Worm (Caenorhabditis elegans) whole organism, dauer: ENCODE results near the gene spp-2.
"Not testable (repeated sequence)": the region's sequence is repeated elsewhere in the genome, so short reads cannot be mapped to it uniquely, and the experiment has no call there.

Experiments used
- unc-62 ChIP-seq: sonication (generic microtip); optimal IDR thresholded peaks from 2 replicates; lab custom pipeline; 2017; ENCODE audit warnings: missing biosample characterization, missing genetic modification reagents, missing genetic modification characterization

Gene spp-2

DNA sequence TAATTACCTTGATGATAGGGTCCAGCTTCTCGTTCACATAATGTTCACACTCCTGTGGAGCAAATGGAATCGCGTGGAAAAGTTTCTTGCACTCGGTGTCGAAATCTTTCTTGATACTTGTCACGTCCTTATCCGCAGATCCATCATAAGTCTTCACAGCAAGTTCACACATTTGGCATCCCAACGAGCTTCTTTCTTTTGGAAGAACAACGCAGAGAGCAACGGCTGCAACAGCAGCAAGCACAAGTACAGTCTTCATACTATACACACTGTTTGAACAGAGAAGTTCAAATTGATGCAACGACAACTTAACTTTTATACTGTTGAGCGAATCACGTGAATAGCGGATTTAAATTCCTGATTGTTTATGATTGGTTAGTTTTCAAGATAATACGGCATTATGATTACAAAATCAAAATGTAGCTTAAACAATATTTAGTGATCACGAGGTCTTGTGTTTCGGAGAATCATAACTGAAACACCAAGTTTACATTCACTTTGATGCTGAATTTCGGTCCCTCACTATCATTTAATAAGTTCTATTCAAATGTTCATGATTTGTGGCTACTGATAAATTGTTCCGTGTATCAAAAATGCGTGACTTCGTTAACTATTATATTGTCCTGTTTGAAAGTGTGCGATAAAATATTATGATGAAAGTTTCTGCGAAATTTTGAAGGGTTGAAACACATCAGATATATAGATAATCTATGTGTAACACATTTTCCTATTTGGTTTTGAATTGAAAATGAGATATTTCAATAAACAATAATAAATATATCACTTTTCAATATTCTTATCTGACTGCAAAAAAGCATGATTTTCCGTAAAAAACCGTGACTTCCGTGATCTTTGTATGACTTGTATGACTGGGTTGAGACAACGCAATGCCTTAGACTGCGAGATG, at the start of gene spp-2, which contains the start of gene spp-6:
Gene spp-2, minus strand, starts transcription at position 334 of the 907 bp plus-strand sequence.
Gene spp-6, plus strand, starts transcription at position 857 of the 907 bp plus-strand sequence.
- TF ChIP-seq unc-62 (GFP tag; lab: Kevin White, UChicago): no peak

DNA sequence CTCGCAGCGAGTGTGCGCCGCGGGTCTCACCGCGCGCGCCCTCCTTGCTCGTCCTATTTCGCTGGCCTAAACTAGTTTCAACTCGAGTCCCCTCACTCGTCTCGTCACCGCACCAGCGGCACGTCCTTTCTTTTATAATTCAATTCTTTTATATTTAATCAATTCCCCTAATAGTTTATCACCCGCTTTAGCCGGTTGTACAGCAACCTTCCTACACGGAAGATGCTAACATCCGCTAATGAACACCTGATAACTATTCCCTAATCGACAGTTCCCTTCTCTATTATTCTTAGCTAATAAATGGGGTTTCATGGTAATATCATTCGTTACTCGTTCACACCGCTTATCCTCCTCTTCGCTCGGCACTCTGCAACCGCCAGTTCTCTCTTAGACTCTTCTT, 48.6 kb upstream of the spp-2 start, which contains the start of gene C56G3.2:
Gene C56G3.2, plus strand, starts transcription at position 301 of the 400 bp plus-strand sequence.
- TF ChIP-seq unc-62 (GFP tag; lab: Kevin White, UChicago): not testable (repeated sequence)

DNA sequence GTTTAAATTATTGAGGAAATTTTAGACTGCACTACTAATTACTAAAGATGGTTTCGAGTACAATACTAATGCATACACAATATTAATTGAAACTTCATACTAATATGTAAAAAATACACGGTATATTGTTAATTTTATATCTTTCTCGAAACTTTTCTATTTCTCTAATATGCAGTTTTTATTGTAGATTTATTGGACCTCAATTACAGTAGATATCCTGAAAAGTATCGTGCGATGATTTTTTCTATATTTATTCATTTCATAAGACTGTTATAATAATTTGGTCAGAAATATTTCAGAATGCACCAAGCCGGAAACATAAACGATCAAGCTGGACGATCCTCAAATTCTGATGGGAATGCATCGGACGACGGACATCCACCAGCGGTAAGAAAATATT, 27.1 kb upstream of the spp-2 start, which contains the start of gene C07D8.5:
Gene C07D8.5, plus strand, starts transcription at position 301 of the 400 bp plus-strand sequence.
- no peak for TF ChIP-seq unc-62 (GFP tag; lab: Kevin White, UChicago)

DNA sequence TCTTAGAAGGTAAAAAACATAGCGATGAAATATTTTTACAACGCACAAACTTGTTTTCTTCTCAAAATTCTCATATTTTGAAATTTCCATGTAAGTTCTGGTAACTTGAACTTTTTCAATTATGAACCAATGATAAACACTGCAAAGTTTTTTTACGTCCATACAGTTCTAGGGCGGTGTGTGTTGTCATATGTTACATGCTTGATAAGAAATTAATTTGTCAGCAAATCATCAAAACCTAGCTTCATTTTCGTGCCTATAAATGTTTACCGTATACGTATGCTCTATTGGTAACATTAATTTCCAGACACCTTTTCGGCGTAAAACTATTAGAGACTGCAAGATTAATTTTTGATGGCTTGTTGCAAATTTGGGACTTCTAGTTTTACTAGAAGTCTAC, 26.6 kb upstream of the spp-2 start:
- no peak for TF ChIP-seq unc-62 (GFP tag; lab: Kevin White, UChicago)

DNA sequence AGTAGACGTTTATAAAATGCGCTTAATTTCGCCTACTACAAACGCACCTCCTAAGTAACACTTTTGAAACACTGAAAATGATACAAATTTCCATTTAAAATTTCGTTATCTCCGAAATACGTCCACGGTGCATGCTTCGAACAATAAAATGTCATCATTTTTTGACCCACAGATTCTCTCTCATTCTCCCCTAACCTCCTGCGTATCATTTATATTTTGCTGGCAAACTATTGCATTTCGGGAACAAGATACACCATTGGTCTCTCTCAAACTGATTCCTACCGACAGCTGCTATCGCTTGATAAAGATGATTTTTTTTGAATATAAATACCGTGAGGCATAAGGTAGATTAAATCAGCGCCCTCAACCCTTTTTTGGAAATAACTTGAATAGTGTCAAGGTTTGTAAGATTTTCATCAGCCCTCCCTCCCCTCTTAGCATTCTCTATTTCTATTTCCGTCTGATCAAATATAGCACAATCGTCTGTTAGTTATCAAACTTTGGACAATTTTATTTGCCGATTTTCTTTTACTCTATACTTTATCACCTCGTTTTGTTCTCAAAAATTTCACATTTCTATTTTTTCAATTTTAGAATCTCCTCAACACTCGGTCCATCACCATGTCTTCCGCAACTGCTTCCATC, 24.4 kb upstream of the spp-2 start, which contains the start of gene C07D8.6:
Gene C07D8.6, plus strand, starts transcription at position 595 of the 645 bp plus-strand sequence.
- TF ChIP-seq unc-62 (GFP tag; lab: Kevin White, UChicago): no peak

DNA sequence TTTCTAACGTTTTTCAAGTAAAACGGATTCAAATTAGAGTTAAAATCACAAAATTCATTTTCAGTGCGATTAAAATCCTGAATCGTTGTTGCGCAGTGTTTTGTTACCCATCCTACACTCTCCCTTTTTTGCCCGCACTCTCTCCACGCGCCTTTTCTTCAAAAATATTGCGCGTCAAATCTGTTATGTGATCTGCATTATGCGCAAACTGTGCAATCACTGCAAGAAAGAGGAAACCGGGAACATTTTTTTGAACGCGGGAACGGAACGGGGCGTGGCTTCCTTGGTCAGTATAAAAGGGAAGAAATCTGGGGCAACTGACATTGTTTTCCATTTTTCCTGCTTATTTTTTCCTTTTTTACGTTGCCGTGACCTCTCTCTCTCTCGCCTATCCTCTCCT, 23.8 kb upstream of the spp-2 start:
- TF ChIP-seq unc-62 (GFP tag; lab: Kevin White, UChicago): no peak

DNA sequence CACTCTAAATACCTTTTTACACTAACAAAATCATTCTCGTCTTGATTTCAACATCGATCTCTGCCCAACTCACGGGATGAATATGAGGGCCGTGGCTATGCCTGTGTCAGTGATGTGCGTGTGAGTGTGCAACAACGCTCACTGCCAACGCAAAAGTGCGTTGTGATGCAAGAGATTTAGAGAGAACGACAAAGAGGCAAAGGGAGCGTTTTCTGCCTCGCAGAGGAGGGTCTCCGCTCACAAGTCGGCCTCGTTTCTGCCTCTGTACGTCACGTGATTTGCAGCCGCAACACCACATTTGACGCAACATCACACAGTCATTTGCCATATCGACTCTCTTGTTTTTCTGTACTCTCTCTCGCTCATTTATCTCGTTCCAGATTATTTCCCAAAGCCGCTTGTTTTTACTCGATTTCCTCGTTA, 17.7 kb upstream of the spp-2 start, which contains the start of gene epg-7:
Gene epg-7, plus strand, starts transcription at position 413 of the 423 bp plus-strand sequence.
- TF ChIP-seq unc-62 (GFP tag; lab: Kevin White, UChicago): no peak

DNA sequence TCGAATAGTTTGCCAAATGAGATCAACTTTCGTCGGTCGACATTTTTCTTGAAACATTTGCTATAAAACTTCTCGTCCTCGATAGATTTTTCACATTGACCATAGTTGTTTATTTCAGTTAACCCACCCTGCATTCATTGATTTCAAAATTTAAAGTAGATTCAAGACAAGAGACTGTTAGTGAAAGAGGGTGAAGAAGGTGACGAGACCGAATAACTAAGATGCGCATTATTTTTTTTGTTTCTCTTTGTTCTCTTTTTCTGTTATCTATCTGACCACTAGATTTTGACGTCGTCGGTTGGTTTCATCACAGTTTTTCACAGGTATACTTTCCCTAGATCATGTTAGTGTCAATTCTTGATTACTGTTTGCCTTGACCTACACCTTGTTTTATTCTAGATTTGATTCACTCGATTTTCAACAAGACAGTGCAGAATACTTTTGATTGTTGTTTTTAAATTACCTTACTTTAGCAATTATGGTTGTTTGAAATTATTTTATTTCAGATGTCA, 14.1 kb upstream of the spp-2 start, which contains the start of gene ttr-30:
Gene ttr-30, plus strand, starts transcription at position 265 of the 512 bp plus-strand sequence.
- TF ChIP-seq unc-62 (GFP tag; lab: Kevin White, UChicago): no peak

DNA sequence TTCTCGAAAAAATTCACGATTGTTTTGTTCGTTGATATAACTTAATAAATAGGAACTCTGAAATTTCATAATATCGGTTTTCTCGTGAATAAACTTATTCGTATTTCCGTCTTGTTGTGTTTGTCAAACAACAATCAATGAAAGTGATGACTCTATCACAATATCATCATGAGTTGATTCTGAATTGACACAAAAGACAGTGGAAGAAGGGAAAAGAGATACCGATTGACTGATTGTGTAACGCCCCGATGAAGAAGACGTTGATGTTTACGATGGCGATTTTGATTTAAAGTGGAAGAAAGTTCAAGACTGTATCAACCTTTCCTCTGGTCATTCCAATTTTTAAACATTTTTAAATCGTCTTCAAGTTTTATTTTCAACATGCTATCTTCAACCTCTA, 13.0 kb upstream of the spp-2 start, which contains the start of gene ttr-59:
Gene ttr-59, plus strand, starts transcription at position 218 of the 400 bp plus-strand sequence.
- TF ChIP-seq unc-62 (GFP tag; lab: Kevin White, UChicago): no peak

DNA sequence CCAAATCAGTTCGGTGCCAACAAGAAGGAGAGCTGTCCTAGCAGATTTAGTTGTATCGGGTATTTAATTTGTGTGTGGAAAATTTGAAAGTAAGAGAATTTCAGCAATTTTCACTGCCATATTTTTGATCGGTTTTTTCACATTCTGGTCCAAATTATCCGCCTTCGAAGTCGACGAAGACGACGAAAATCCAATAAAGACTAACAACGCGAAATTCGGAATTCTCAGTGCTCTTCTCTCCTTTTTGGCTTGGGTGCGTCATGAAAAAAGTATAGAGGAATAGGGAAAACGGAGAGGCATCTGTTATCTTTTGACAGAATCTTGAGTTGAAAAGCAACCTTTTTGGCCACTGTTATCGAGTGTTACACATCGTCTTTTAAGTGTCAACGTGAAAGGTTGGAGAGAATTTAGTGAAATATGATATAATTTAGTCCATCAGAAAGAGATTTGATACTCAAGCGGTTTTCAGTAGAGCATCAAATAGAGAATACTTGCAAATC, 11.5 kb upstream of the spp-2 start:
- TF ChIP-seq unc-62 (GFP tag; lab: Kevin White, UChicago): no peak

DNA sequence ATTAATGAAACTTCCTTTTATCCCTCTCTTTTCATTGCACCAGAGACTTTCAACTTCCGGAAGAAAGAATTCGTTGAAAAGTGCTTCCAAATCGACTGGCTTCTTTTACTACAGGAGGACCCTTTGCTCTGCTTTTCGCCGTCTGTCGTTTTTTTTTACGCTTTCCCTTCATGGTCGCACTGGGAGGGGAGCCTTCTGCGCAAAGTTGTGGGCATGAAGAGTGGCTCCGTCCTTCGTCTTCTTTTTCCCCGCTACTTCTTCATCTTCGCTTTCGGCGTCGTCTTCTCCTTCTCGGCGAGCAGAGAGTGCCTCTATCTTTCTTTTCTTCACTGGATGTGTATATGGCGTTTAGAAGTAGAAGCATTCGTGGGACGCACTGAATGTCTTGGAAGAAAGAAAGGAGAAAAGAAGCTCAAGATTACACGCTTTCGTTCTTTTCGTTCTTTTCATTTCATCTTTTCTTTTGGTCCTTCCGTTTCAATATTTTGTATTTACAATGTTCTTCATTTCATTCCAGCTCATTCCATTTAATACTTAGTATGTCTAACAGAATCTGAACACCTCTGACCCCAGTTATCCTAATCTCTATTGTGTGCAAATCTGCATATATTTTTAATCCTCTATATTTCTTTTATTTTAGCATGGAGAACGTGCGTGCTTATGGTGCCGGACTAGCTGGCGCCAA, 10.5 kb upstream of the spp-2 start, which contains the start of gene sng-1:
Gene sng-1, plus strand, starts transcription at position 635 of the 685 bp plus-strand sequence.
- TF ChIP-seq unc-62 (GFP tag; lab: Kevin White, UChicago): no peak

DNA sequence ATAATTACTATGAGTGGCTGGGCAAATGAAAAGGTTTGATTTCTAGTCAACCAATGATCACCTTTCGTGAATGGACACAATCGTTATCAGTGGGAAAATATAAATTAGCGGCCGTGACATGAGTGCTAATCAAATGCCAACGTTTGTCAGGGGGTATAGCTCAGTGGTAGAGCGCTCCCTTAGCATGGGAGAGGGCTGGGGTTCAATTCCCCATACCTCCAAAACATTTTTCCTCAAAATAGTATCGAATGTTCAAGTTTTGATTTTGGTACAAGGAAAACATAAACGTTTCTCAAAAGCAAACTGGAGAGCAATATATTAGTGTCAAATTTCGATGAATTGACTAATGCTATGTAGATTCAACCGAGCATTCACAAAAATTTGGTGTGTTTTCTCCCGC, 7.0 kb upstream of the spp-2 start:
- TF ChIP-seq unc-62 (GFP tag; lab: Kevin White, UChicago): no peak

DNA sequence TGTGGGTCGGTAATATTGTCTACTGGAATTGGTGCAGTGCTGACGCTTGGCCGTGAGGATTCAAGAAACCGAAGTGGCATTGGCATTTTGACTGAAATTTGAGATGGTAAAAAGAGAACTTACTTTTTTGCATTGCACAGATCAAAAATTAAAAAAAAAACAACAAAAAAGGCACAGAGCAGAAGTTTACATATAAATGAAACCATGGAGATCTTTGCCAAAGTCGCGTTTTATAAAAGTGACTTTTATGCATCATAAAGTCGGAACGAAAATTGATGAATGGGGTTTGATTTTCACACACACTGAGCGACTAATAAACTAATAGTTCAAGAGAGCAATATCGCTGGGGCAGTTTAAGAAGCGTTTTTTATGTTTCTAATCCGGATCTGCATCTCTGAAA, 5.7 kb upstream of the spp-2 start, which contains the start of gene T08A9.13:
Gene T08A9.13, minus strand, starts transcription at position 101 of the 400 bp plus-strand sequence.
- no peak for TF ChIP-seq unc-62 (GFP tag; lab: Kevin White, UChicago)

DNA sequence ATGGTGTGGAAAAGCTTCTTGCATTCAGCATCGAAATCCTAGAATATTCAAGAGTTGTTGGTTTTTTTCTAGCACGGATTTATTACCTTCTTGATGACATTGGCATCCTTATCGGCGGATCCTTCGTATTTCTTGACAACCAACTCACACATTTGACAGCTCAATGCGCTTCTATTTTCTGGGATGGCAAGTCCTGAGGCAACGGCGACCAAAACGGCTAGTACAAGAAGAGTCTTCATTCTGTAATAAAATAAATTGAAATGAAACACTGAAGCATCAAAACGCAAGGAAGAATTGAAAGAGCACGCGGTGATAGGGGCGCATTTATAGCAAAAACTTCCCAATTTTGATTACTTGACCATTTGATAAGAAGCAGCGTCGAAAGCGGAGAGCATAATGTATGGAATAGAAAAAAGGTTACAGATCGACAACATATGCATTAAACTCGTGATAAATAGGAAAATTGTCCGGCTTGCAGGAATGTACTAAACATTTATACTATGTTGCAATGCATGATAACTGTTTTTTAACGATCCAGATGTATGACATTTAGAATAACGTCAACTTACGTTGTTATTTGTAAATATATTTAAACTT, 3.6 kb upstream of the spp-2 start, which contains the start of gene spp-5:
Gene spp-5, minus strand, starts transcription at position 240 of the 597 bp plus-strand sequence.
- TF ChIP-seq unc-62 (GFP tag; lab: Kevin White, UChicago): no peak
